Worm (Caenorhabditis elegans) whole organism, L3 larva: ENCODE data around the gene mtrr-1.

Experiments
- R02D3.7 ChIP-seq: fragments of 150-350 bp; optimal IDR thresholded peaks from 2 replicates; lab custom pipeline; 2014; ENCODE audit warnings: missing biosample characterization, missing genetic modification characterization
- ama-1 ChIP-seq: fragments of 150-350 bp; optimal IDR thresholded peaks from 2 replicates; lab custom pipeline; 2018
- ceh-82 ChIP-seq: fragments of 150-350 bp; optimal IDR thresholded peaks from 2 replicates; lab custom pipeline; 2014; ENCODE audit warnings: missing biosample characterization, missing genetic modification characterization
- egl-27 ChIP-seq: sonication (generic microtip); optimal IDR thresholded peaks from 4 replicates; lab custom pipeline; 2017; ENCODE audit warnings: missing biosample characterization, missing genetic modification reagents, missing genetic modification characterization
- elt-1 ChIP-seq: fragments of 150-350 bp; optimal IDR thresholded peaks from 2 replicates; lab custom pipeline; 2014; ENCODE audit warnings: missing biosample characterization, missing genetic modification characterization
- elt-3 ChIP-seq, 3 experiments: fragments of 150-350 bp in 1 of 3; sonication (generic microtip) in 2 of 3; optimal IDR thresholded peaks; 2 replicates in 2 of 3; 4 replicates in 1 of 3; lab custom pipeline; 2014 to 2017; ENCODE audit warnings: missing biosample characterization in 3 of 3, missing genetic modification characterization in 3 of 3
- nhr-11 ChIP-seq: fragments of 150-350 bp; optimal IDR thresholded peaks from 2 replicates; lab custom pipeline; 2014; ENCODE audit warnings: missing biosample characterization, missing genetic modification characterization
- nhr-28 ChIP-seq: fragments of 150-350 bp; optimal IDR thresholded peaks from 2 replicates; lab custom pipeline; 2014; ENCODE audit warnings: missing biosample characterization, missing genetic modification characterization
- pqm-1 ChIP-seq: fragments of 150-350 bp; optimal IDR thresholded peaks from 2 replicates; lab custom pipeline; 2017; ENCODE audit warnings: missing biosample characterization, missing genetic modification characterization, inconsistent platforms

DNA sequence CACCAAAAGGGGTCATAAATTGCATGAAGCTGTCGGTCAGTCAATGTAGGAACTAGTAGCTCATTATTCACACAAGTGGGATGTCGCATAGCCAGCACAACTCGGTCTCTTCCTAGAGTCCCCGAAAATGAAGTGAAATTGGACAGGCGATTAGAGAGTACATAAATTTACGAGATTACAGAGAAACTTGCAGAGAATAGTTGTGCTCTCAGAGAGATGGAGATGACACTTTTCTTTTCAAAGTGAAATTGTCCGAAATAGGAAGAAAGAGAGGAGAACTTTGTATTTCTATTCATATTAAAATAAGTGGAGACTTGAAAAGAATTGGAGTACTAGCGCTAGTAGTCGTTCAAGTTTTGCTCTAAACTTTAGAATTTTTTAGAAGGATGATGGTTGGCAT lies 19.8 kb downstream of the mtrr-1 start:
- no peak for TF ChIP-seq egl-27 (tag; lab: Kevin White, UChicago)
- TF ChIP-seq nhr-11 (tag; lab: Kevin White, UChicago), result no peak
- no peak for TF ChIP-seq elt-3 (tag; optimal IDR thresholded peaks at IDR 0.05; lab: Kevin White, UChicago)
- TF ChIP-seq R02D3.7 (tag; lab: Kevin White, UChicago), result no peak
- TF ChIP-seq ama-1 (lab: Kevin White, UChicago), result no peak
- no peak for TF ChIP-seq elt-1 (tag; lab: Kevin White, UChicago)
- no peak for TF ChIP-seq pqm-1 (tag; lab: Kevin White, UChicago)
- no peak for TF ChIP-seq ceh-82 (tag; lab: Kevin White, UChicago)
- no peak for TF ChIP-seq nhr-28 (tag; lab: Kevin White, UChicago)
